Fruit fly (Drosophila melanogaster) whole organism: Measurements from ENCODE around the gene Hf.

Experiments used
- CG8478 ChIP-seq: fragments of >200 bp; optimal IDR thresholded peaks from 2 replicates; lab custom pipeline; 2018; ENCODE audit warnings: inconsistent platforms
- Dll ChIP-seq: fragments of >200 bp; optimal IDR thresholded peaks from 2 replicates; lab custom pipeline; 2017
- EcR ChIP-seq, 2 experiments: fragments of >200 bp; optimal IDR thresholded peaks; 2 replicates each; lab custom pipeline; 2017; ENCODE audit warnings: missing biosample characterization in 2 of 2, missing genetic modification characterization in 2 of 2, missing genetic modification reagents in 2 of 2
- pan ChIP-seq: fragments of >200 bp; optimal IDR thresholded peaks from 2 replicates; lab custom pipeline; 2017
- psq ChIP-seq: fragments of >200 bp; optimal IDR thresholded peaks from 2 replicates; lab custom pipeline; 2017
- usp ChIP-seq: fragments of >200 bp; optimal IDR thresholded peaks from 2 replicates; lab custom pipeline; 2017; ENCODE audit warnings: missing biosample characterization, missing genetic modification characterization, mixed read lengths

The Hf gene

DNA sequence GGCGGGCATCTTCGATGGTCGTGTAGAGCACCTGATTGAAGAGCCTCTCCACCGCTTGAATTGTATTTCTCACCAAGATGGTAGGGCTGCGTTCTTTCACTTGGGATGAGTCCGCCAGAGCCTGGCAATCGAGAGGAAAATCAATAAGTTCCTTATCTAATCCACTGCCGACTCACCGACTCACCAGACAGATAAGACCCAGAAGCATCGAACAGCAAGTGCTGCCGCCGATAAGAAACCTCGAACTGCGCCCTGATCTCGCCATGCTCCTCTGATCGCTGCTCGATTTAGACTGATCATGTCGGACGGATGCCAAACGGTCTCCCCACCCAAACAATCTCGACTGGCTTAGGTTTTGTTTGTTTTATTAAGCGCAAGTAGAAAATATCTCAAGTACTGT is at the start of gene Hf:
Gene Hf (minus strand): TSS at position 296 of the 400 bp plus-strand sequence.
- TF ChIP-seq CG8478 (no peak), Dll (lab: Kevin White, UChicago) (no peak), pan (no peak), psq (lab: Kevin White, UChicago) (no peak), EcR (GFP tag; optimal IDR thresholded peaks at IDR 0.05; lab: Kevin White, UChicago) (no peak), usp (GFP tag; lab: Kevin White, UChicago) (no peak)

DNA sequence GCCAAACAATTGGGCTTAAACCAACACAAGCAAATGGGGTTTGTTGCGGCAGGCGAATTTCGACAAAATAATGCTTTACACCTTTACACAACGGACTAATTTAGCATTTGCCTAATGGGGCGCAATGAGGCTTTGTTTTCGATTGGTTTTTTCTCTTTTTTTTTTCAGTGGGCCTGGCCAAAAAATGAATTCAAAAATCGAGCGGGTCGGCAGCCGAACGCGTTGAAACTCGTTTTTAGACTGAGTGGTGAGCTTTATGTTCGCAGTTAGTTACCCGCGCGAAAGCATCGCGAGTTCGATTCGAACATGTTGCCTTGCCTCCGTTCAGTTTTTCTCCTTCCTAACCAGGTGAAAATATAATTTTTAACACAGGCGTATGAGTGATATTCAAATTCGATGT is 49.6 kb upstream of the Hf start, which contains the start of gene CG43861:
Gene CG43861 (minus strand): TSS at position 228 of the 400 bp plus-strand sequence.
- TF ChIP-seq usp (GFP tag; lab: Kevin White, UChicago) = no peak
- TF ChIP-seq CG8478 = no peak
- TF ChIP-seq EcR (GFP tag; optimal IDR thresholded peaks at IDR 0.05; lab: Kevin White, UChicago) = no peak
- TF ChIP-seq psq (lab: Kevin White, UChicago) = no peak
- TF ChIP-seq Dll (lab: Kevin White, UChicago) = no peak
- TF ChIP-seq pan = no peak

dm6 chr2L:20016448-20016847 is 49.0 kb upstream of the Hf start:
- TF ChIP-seq pan (no peak), Dll (lab: Kevin White, UChicago) (no peak), EcR (GFP tag; optimal IDR thresholded peaks at IDR 0.05; lab: Kevin White, UChicago) (no peak), CG8478 (no peak), psq (lab: Kevin White, UChicago) (no peak)

DNA sequence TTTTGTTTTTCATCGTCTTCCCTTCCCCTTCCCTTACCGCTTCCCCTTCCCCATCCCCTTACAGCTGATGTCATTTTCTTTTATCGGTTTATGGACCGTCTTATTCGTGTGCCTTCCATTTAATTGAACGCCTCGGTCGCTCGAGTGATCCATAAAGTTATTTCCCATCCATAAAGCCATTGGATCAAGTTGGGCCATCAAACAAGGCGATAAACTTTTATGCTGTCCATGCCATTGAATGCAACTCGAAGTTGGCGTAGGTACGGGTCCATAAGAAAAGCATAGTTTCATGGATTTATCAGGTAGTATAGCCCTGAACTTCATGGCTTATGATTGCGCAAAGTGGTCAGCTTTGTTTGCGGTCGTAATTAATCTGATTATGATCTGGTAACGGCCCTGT is 37.6 kb upstream of the Hf start:
- TF ChIP-seq CG8478 = no peak
- no peak for TF ChIP-seq Dll (lab: Kevin White, UChicago)
- no peak for TF ChIP-seq usp (GFP tag; lab: Kevin White, UChicago)
- no peak for TF ChIP-seq psq (lab: Kevin White, UChicago)
- TF ChIP-seq EcR (GFP tag; optimal IDR thresholded peaks at IDR 0.05; lab: Kevin White, UChicago) = no peak
- TF ChIP-seq pan = no peak

- TF ChIP-seq EcR (GFP tag; optimal IDR thresholded peaks at IDR 0.05; lab: Kevin White, UChicago) (no peak), usp (GFP tag; lab: Kevin White, UChicago) (no peak), pan (no peak), CG8478 (no peak), psq (lab: Kevin White, UChicago) (no peak), Dll (lab: Kevin White, UChicago) (no peak)
These were observed 36.9 kb upstream of the Hf start for dm6 chr2L:20004341-20004740.

DNA sequence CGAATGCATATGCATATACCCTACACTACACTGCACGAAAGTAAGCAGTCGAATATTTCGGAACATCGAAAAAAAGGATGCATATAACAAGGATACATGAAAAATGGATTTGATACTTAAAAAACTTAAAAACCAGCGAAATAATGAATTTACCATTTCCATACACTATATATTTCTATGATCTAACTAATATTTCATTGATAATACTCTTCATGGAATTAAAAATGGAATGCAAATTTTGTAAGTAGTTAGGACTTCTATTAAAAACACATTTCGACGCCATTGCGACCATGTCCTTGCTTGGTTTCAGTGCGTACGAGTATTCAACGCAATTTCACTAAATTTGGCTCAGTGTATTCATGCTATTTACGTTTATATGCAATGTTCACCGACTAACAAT is 34.6 kb upstream of the Hf start:
- TF ChIP-seq Dll (lab: Kevin White, UChicago) (no peak), CG8478 (no peak), psq (lab: Kevin White, UChicago) (no peak), EcR (GFP tag; optimal IDR thresholded peaks at IDR 0.05; lab: Kevin White, UChicago) (no peak), pan (no peak), usp (GFP tag; lab: Kevin White, UChicago) (no peak)

DNA sequence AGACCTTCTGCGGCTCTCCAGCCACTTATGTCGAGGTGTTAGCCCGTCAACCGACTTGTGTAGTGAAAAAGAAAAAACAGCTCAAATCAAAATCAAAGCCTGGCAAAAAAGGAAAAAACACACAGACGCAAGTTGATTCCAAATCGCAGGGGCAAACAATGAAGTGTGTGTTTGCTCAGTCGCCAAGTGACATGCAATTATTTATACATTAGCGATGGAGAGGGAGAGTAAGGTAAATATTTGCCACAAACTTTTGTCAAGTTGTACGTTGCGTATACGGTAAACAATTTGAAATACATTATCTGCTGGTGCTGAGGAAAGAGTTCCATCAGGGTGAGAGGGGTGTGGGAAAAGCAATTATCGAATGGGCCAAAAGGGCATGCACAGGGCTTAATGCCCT is 30.7 kb upstream of the Hf start:
- TF ChIP-seq EcR (GFP tag; optimal IDR thresholded peaks at IDR 0.05; lab: Kevin White, UChicago) (no peak), CG8478 (no peak), Dll (lab: Kevin White, UChicago) (no peak), usp (GFP tag; lab: Kevin White, UChicago) (no peak), pan (no peak), psq (lab: Kevin White, UChicago) (no peak)

dm6 chr2L:19992427-19992998 is 25.0 kb upstream of the Hf start:
- TF ChIP-seq Dll (lab: Kevin White, UChicago) (no peak), usp (GFP tag; lab: Kevin White, UChicago) (no peak), EcR (GFP tag; optimal IDR thresholded peaks at IDR 0.05; lab: Kevin White, UChicago) (no peak), CG8478 (no peak), pan (no peak), psq (lab: Kevin White, UChicago) (no peak)

- no peak for TF ChIP-seq Dll (lab: Kevin White, UChicago)
- TF ChIP-seq pan = no peak
- no peak for TF ChIP-seq CG8478
- no peak for TF ChIP-seq usp (GFP tag; lab: Kevin White, UChicago)
- no peak for TF ChIP-seq EcR (GFP tag; optimal IDR thresholded peaks at IDR 0.05; lab: Kevin White, UChicago)
- no peak for TF ChIP-seq psq (lab: Kevin White, UChicago)
These were observed 22.3 kb upstream of the Hf start for dm6 chr2L:19989658-19990362.

DNA sequence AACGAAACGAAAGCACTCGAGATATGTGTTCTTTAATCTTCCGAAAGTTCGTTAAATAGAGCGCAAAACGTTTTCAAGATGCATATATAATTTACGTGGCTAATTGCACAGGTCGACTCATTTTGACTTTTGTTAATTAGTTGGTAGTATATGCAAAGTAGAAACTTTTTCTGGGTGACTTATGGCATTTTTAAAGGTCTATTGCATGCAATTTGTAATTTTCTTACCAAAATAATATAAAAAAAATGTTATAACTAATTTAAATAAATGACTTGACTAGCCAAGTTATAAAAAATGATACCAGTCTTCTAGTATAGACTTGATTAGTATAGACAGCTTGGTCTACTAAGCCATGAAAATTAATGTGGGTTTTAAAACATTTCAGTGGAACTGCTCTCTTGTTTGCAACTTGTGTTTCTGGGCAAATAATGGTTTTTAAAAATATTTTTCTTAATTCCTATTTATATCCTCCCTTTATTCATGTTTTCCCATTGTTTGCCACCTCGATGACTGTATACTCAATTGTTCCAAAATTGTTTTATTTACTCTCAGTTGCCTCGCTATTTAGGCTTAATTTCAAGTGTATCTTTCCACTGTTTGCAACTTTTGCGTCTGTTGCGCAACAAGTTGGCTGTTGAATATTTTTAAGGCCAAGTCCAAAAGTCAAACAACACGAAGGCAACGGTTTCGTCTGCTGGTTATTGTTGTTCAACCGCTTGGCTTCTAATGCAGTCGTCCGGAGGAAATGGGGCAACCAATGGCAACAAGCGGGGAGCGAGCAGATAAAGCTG is 20.6 kb upstream of the Hf start:
- TF ChIP-seq CG8478 (no peak), usp (GFP tag; lab: Kevin White, UChicago) (no peak), Dll (lab: Kevin White, UChicago) (no peak)

dm6 chr2L:19966410-19966809 is 1.1 kb downstream of the Hf start, which contains the start of gene OS9:
Gene OS9 (minus strand): TSS chr2L:19966510.
- no peak for TF ChIP-seq psq (lab: Kevin White, UChicago)
- no peak for TF ChIP-seq Dll (lab: Kevin White, UChicago)
- no peak for TF ChIP-seq pan
- no peak for TF ChIP-seq CG8478
- TF ChIP-seq EcR (GFP tag; optimal IDR thresholded peaks at IDR 0.05; lab: Kevin White, UChicago) = no peak
- TF ChIP-seq usp (GFP tag; lab: Kevin White, UChicago) = no peak

dm6 chr2L:19963836-19964235 is 3.6 kb downstream of the Hf start, which contains the start of gene CG10680:
Gene CG10680 (plus strand): TSS chr2L:19964136.
- TF ChIP-seq usp (GFP tag; lab: Kevin White, UChicago) (no peak), psq (lab: Kevin White, UChicago) (no peak), pan (no peak), CG8478 (no peak), Dll (lab: Kevin White, UChicago) (no peak), EcR (GFP tag; optimal IDR thresholded peaks at IDR 0.05; lab: Kevin White, UChicago) (no peak)
